Fruit fly (Drosophila melanogaster) whole organism, embryonic: ENCODE data around the gene CG9782.
A peak's percentile ranks its signal among the peaks of the same experiment; 100 is the strongest.

Source experiments
- Abd-B ChIP-seq: fragments of 200-800 bp; sonication (Bioruptor generic); optimal IDR thresholded peaks from 2 replicates; lab custom pipeline; 2018; ENCODE audit warnings: missing biosample characterization, mild to moderate bottlenecking, missing genetic modification characterization, moderate library complexity
- Aef1 ChIP-seq: fragments of 200-800 bp; sonication (Bioruptor generic); IDR thresholded peaks from 3 replicates; pipeline ENCODE4 v1.3.6; 2022; ENCODE audit warnings: missing biosample characterization, missing genetic modification characterization
- CG10431 ChIP-seq: fragments of 200-800 bp; sonication (Bioruptor generic); optimal IDR thresholded peaks from 3 replicates; lab custom pipeline; 2018; ENCODE audit warnings: missing biosample characterization, mild to moderate bottlenecking, missing genetic modification characterization
- CG11085 ChIP-seq: fragments of 200-800 bp; sonication (Bioruptor generic); IDR thresholded peaks from 2 replicates; pipeline ENCODE4 v1.3.6; 2022; ENCODE audit warnings: missing biosample characterization, missing genetic modification characterization
- CG11398 ChIP-seq: fragments of 200-800 bp; sonication (Bioruptor generic); optimal IDR thresholded peaks from 2 replicates; lab custom pipeline; 2016; ENCODE audit warnings: missing biosample characterization, missing genetic modification characterization
- CG12071 ChIP-seq: fragments of 200-800 bp; sonication (Bioruptor generic); optimal IDR thresholded peaks from 3 replicates; lab custom pipeline; 2018; ENCODE audit warnings: missing biosample characterization, mild to moderate bottlenecking, missing genetic modification characterization
- CG13296 ChIP-seq: fragments of 200-800 bp; sonication (Bioruptor generic); optimal IDR thresholded peaks from 3 replicates; lab custom pipeline; 2018; ENCODE audit warnings: missing biosample characterization, mild to moderate bottlenecking, missing genetic modification characterization
- CG13775 ChIP-seq: fragments of 200-800 bp; sonication (Bioruptor generic); optimal IDR thresholded peaks from 3 replicates; lab custom pipeline; 2017; ENCODE audit warnings: missing biosample characterization, mild to moderate bottlenecking, missing genetic modification characterization
- CG1602 ChIP-seq: fragments of 200-800 bp; sonication (Bioruptor generic); optimal IDR thresholded peaks from 3 replicates; lab custom pipeline; 2016; ENCODE audit warnings: missing biosample characterization, missing genetic modification characterization
- CG2116 ChIP-seq: fragments of 200-800 bp; sonication (Bioruptor generic); optimal IDR thresholded peaks from 3 replicates; lab custom pipeline; 2018; ENCODE audit warnings: missing biosample characterization, mild to moderate bottlenecking, missing genetic modification characterization
- CG2120 ChIP-seq: fragments of 200-800 bp; sonication (Bioruptor generic); optimal IDR thresholded peaks from 3 replicates; lab custom pipeline; 2016; ENCODE audit warnings: missing biosample characterization, missing genetic modification characterization
- CG2875 ChIP-seq: fragments of 200-800 bp; sonication (Bioruptor generic); optimal IDR thresholded peaks from 2 replicates; lab custom pipeline; 2017; ENCODE audit warnings: missing biosample characterization, mild to moderate bottlenecking, missing genetic modification characterization, missing genetic modification reagents
- CG34422 ChIP-seq: fragments of 200-800 bp; sonication (Bioruptor generic); IDR thresholded peaks from 3 replicates; pipeline ENCODE4 v1.3.6; 2022; ENCODE audit warnings: missing biosample characterization, missing genetic modification characterization
- CG4707 ChIP-seq: fragments of 200-800 bp; sonication (Bioruptor generic); optimal IDR thresholded peaks from 2 replicates; lab custom pipeline; 2018; ENCODE audit warnings: missing biosample characterization, mild to moderate bottlenecking, missing genetic modification characterization, moderate library complexity
- CG5953 ChIP-seq: fragments of 200-800 bp; sonication (Bioruptor generic); IDR thresholded peaks from 2 replicates; pipeline ENCODE4 v1.3.6; 2022; ENCODE audit warnings: missing biosample characterization, missing genetic modification characterization
- CG7271 ChIP-seq: fragments of 200-800 bp; sonication (Bioruptor generic); optimal IDR thresholded peaks from 2 replicates; lab custom pipeline; 2018; ENCODE audit warnings: missing biosample characterization, mild to moderate bottlenecking, missing genetic modification characterization, moderate library complexity
- CG7963 ChIP-seq: fragments of 200-800 bp; sonication (Bioruptor generic); IDR thresholded peaks from 3 replicates; pipeline ENCODE4 v1.3.6; 2022; ENCODE audit warnings: missing biosample characterization, missing genetic modification characterization; ENCODE audit not compliant: partially characterized antibody
- CG8089 ChIP-seq: fragments of 200-800 bp; sonication (Bioruptor generic); optimal IDR thresholded peaks from 3 replicates; lab custom pipeline; 2016; ENCODE audit warnings: missing biosample characterization, missing genetic modification characterization
- CG9797 ChIP-seq: fragments of 200-800 bp; sonication (Bioruptor generic); optimal IDR thresholded peaks from 3 replicates; lab custom pipeline; 2018; ENCODE audit warnings: missing biosample characterization, mild to moderate bottlenecking, missing genetic modification characterization
- CG9817 ChIP-seq: fragments of 200-800 bp; sonication (Bioruptor generic); optimal IDR thresholded peaks from 2 replicates; lab custom pipeline; 2018; ENCODE audit warnings: missing biosample characterization, mild to moderate bottlenecking, missing genetic modification characterization, moderate library complexity
- Dek ChIP-seq: fragments of 200-800 bp; sonication (Bioruptor generic); optimal IDR thresholded peaks from 3 replicates; lab custom pipeline; 2019; ENCODE audit warnings: missing biosample characterization, mild to moderate bottlenecking, missing genetic modification characterization, moderate library complexity
- Doc3 ChIP-seq: fragments of 200-800 bp; sonication (Bioruptor generic); IDR thresholded peaks from 3 replicates; pipeline ENCODE4 v1.3.6; 2022; ENCODE audit warnings: missing biosample characterization, missing genetic modification characterization; ENCODE audit not compliant: partially characterized antibody
- Ets65A ChIP-seq: fragments of 200-800 bp; sonication (Bioruptor generic); peaks from one replicate; lab custom pipeline; 2016; ENCODE audit warnings: missing biosample characterization, missing genetic modification characterization
- HmgD ChIP-seq: fragments of 200-800 bp; sonication (Bioruptor generic); optimal IDR thresholded peaks from 3 replicates; lab custom pipeline; 2016; ENCODE audit warnings: missing biosample characterization, missing genetic modification characterization
- Lim3 ChIP-seq: fragments of 200-800 bp; sonication (Bioruptor generic); IDR thresholded peaks from 2 replicates; pipeline ENCODE4 v1.3.6; 2022; ENCODE audit warnings: missing biosample characterization, missing genetic modification characterization
- MBD-R2 ChIP-seq: fragments of 200-800 bp; sonication (Bioruptor generic); IDR thresholded peaks from 2 replicates; pipeline ENCODE4 v1.3.6; 2022; ENCODE audit warnings: missing biosample characterization, missing genetic modification characterization
- Max ChIP-seq: fragments of 200-800 bp; sonication (Bioruptor generic); optimal IDR thresholded peaks from 2 replicates; lab custom pipeline; 2016; ENCODE audit warnings: missing biosample characterization, mild to moderate bottlenecking, missing genetic modification characterization
- Nf-YC ChIP-seq: fragments of 200-800 bp; optimal IDR thresholded peaks from 3 replicates; lab custom pipeline; 2019; ENCODE audit warnings: missing biosample characterization, mild to moderate bottlenecking, missing genetic modification characterization, moderate library complexity
- Ptx1 ChIP-seq: fragments of 200-800 bp; sonication (Bioruptor generic); IDR thresholded peaks from 2 replicates; pipeline ENCODE4 v1.3.6; 2022; ENCODE audit warnings: missing biosample characterization, missing genetic modification characterization
- Scr ChIP-seq: fragments of 200-800 bp; sonication (Bioruptor generic); IDR thresholded peaks from 2 replicates; pipeline ENCODE4 v1.3.6; 2022; ENCODE audit warnings: missing biosample characterization, missing genetic modification characterization; ENCODE audit not compliant: partially characterized antibody
- Sox102F ChIP-seq: fragments of 200-800 bp; sonication (Bioruptor generic); optimal IDR thresholded peaks from 2 replicates; lab custom pipeline; 2018; ENCODE audit warnings: missing biosample characterization, mild to moderate bottlenecking, missing genetic modification characterization, moderate library complexity
- Trl ChIP-seq, 3 experiments: fragments of >200 bp in 2 of 3; fragments of 200-800 bp in 1 of 3; sonication (Bioruptor generic) in 1 of 3; optimal IDR thresholded peaks; 2 replicates in 1 of 3; 3 replicates in 2 of 3; lab custom pipeline; 2016 to 2017; ENCODE audit warnings: missing biosample characterization in 1 of 3, missing genetic modification characterization in 1 of 3
- Usf ChIP-seq: fragments of 200-800 bp; sonication (Bioruptor generic); optimal IDR thresholded peaks from 2 replicates; lab custom pipeline; 2017; ENCODE audit warnings: missing genotype, missing biosample characterization, missing genetic modification characterization
- ash1 ChIP-seq: fragments of 200-800 bp; sonication (Bioruptor generic); optimal IDR thresholded peaks from 2 replicates; lab custom pipeline; 2018; ENCODE audit warnings: missing biosample characterization, mild to moderate bottlenecking, missing genetic modification characterization
- bowl ChIP-seq: fragments of 200-800 bp; sonication (Bioruptor generic); IDR thresholded peaks from 2 replicates; pipeline ENCODE4 v1.3.6; 2022; ENCODE audit warnings: missing biosample characterization, missing genetic modification characterization
- br ChIP-seq: fragments of >200 bp; optimal IDR thresholded peaks from 2 replicates; lab custom pipeline; 2017
- ci ChIP-seq: fragments of 200-800 bp; sonication (Bioruptor generic); IDR thresholded peaks from 3 replicates; pipeline ENCODE4 v1.3.6; 2022; ENCODE audit warnings: missing biosample characterization, missing genetic modification characterization
- dm ChIP-seq: fragments of 200-800 bp; sonication (Bioruptor generic); optimal IDR thresholded peaks from 3 replicates; lab custom pipeline; 2016; ENCODE audit warnings: missing biosample characterization, missing genetic modification characterization
- emc ChIP-seq: fragments of 200-800 bp; sonication (Bioruptor generic); optimal IDR thresholded peaks from 2 replicates; lab custom pipeline; 2016; ENCODE audit warnings: missing biosample characterization, missing genetic modification characterization
- gt ChIP-seq: fragments of 200-800 bp; sonication (Bioruptor generic); IDR thresholded peaks from 2 replicates; pipeline ENCODE4 v1.3.6; 2022; ENCODE audit warnings: missing biosample characterization, missing genetic modification characterization
- jing ChIP-seq: fragments of 200-800 bp; sonication (Bioruptor generic); optimal IDR thresholded peaks from 2 replicates; lab custom pipeline; 2018; ENCODE audit warnings: missing biosample characterization, mild to moderate bottlenecking, missing genetic modification characterization
- luna ChIP-seq: fragments of 200-800 bp; sonication (Bioruptor generic); optimal IDR thresholded peaks from 2 replicates; lab custom pipeline; 2016; ENCODE audit warnings: missing biosample characterization, missing genetic modification characterization
- nerfin-2 ChIP-seq: fragments of 200-800 bp; sonication (Bioruptor generic); IDR thresholded peaks from 2 replicates; pipeline ENCODE4 v1.3.6; 2022; ENCODE audit warnings: missing biosample characterization, missing genetic modification characterization; ENCODE audit not compliant: partially characterized antibody
- odd ChIP-seq: fragments of 200-800 bp; sonication (Bioruptor generic); optimal IDR thresholded peaks from 2 replicates; lab custom pipeline; 2017; ENCODE audit warnings: missing biosample characterization, mild to moderate bottlenecking, missing genetic modification characterization
- slp2 ChIP-seq: fragments of 200-800 bp; sonication (Bioruptor generic); optimal IDR thresholded peaks from 2 replicates; lab custom pipeline; 2016; ENCODE audit warnings: missing biosample characterization, missing genetic modification characterization
- unpg ChIP-seq: fragments of 200-800 bp; sonication (Bioruptor generic); optimal IDR thresholded peaks from 3 replicates; lab custom pipeline; 2018; ENCODE audit warnings: missing biosample characterization, mild to moderate bottlenecking, missing genetic modification characterization, moderate library complexity
- wek ChIP-seq: fragments of 200-800 bp; sonication (Bioruptor generic); optimal IDR thresholded peaks from 3 replicates; lab custom pipeline; 2018; ENCODE audit warnings: missing biosample characterization, mild to moderate bottlenecking, missing genetic modification characterization, moderate library complexity
- wor ChIP-seq: fragments of 200-800 bp; sonication (Bioruptor generic); IDR thresholded peaks from 2 replicates; pipeline ENCODE4 v1.3.6; 2022; ENCODE audit warnings: missing biosample characterization, missing genetic modification characterization
- zen ChIP-seq: fragments of 200-800 bp; sonication (Bioruptor generic); optimal IDR thresholded peaks from 3 replicates; lab custom pipeline; 2018; ENCODE audit warnings: missing biosample characterization, mild to moderate bottlenecking, missing genetic modification characterization, moderate library complexity
- zf30C ChIP-seq: fragments of 200-800 bp; sonication (Bioruptor generic); optimal IDR thresholded peaks from 3 replicates; lab custom pipeline; 2018; ENCODE audit warnings: missing biosample characterization, mild to moderate bottlenecking, missing genetic modification characterization

Gene CG9782

DNA sequence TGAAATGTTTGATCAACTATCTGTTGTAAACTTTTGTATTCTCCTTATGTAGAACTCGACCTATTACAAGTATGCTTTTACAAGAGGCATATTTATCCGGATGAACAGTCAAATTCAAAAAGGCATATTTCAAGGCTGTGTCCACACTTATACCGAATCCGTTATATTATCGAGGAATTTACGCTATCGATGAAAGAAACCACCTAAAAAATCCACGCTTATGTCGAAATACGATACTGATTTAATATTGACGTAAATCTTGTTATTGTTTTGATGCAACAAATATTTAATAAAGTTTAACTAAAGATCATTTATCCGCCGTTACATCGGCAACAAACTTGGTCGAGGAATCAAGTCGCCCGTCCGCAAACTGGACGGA lies 33.7 kb downstream of the CG9782 start, which contains the start of gene CG13014 (continued):
- TF ChIP-seq Trl (optimal IDR thresholded peaks at IDR 0.05; lab: Kevin White, UChicago) (no peak), Trl (GFP tag; optimal IDR thresholded peaks at IDR 0.05; lab: Kevin White, UChicago) (no peak), CG2116 (GFP tag; lab: Kevin White, UChicago) (peak; percentile 21), CG13296 (no peak), CG12071 (GFP tag; lab: Kevin White, UChicago) (no peak), jing (no peak), CG8089 (GFP tag; lab: Kevin White, UChicago) (no peak), br (no peak), Doc3 (GFP tag; lab: Robert Waterston, UW) (no peak), Scr (no peak; the same call in 1 of the 2 replicates), CG9817 (tag; lab: Kevin White, UChicago) (no peak), Usf (no peak)

DNA sequence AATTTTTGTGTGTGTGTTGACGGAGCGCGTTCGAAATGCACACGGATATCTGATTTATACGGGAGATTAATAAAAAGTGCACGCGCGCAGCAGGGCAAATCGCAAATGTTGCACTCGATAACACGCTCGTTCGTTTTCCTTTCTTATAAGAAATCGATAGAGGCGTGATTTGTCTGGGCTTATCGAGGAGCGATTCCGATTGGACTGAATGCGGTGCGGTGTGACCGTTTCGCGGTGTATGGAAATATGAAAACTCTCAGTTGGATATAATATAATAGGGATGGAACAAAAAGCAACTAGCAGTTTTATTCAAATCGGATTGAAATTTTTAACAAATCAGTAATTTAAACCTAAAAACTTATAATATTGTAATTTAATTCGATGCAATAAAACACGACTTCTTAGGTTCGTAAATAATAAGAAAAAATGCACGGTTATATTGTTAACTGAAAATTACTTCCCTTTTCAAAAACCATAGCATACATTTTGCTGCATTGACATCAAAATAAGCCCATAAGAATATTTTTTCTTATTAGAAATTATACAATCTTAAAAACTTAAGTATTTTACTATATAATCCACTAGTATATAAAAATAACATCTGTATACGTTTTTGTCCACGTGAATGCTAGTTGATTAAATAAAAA lies 34.2 kb downstream of the CG9782 start, which contains the start of gene CanA-14F:
Gene CanA-14F (minus strand): TSS at position 152 of the 647 bp plus-strand sequence.
- TF ChIP-seq CG2120 (peak; percentile 21), CG5953 (no peak), Nf-YC (tag; lab: Kevin White, UChicago) (peak; percentile 14), Aef1 (GFP tag; lab: Robert Waterston, UW) (no peak), zf30C (GFP tag; lab: Kevin White, UChicago) (no peak), wor (GFP tag; lab: Robert Waterston, UW) (no peak), CG7963 (GFP tag; lab: Robert Waterston, UW) (0 out of 3 replicates have a peak, but pooled peaks have one; percentile 25), CG7271 (tag; lab: Kevin White, UChicago) (no peak), CG2875 (GFP tag; lab: Kevin White, UChicago) (no peak), Sox102F (GFP tag; lab: Kevin White, UChicago) (no peak), emc (GFP tag; lab: Kevin White, UChicago) (no peak), ash1 (GFP tag; lab: Kevin White, UChicago) (no peak), dm (GFP tag; lab: Kevin White, UChicago) (no peak), slp2 (GFP tag; lab: Kevin White, UChicago) (no peak), wek (GFP tag; lab: Kevin White, UChicago) (no peak), odd (no peak), MBD-R2 (GFP tag; lab: Robert Waterston, UW) (peak; percentile 28; the same call in 1 of the 2 replicates), CG2116 (GFP tag; lab: Kevin White, UChicago) (peak; percentile 41), Ets65A (peak; percentile 68), CG1602 (GFP tag; lab: Kevin White, UChicago) (no peak), Max (GFP tag; lab: Kevin White, UChicago) (no peak), bowl (GFP tag; lab: Robert Waterston, UW) (no peak), Ptx1 (GFP tag; lab: Robert Waterston, UW) (no peak), unpg (GFP tag; lab: Kevin White, UChicago) (no peak), CG10431 (GFP tag; lab: Kevin White, UChicago) (no peak), CG11398 (GFP tag; lab: Kevin White, UChicago) (no peak), gt (GFP tag; lab: Robert Waterston, UW) (no peak), nerfin-2 (GFP tag; lab: Robert Waterston, UW) (peak; percentile 61), Abd-B (GFP tag; lab: Kevin White, UChicago) (no peak), CG4707 (no peak), luna (GFP tag; lab: Kevin White, UChicago) (no peak), CG13775 (GFP tag; lab: Kevin White, UChicago) (no peak), CG34422 (GFP tag; lab: Robert Waterston, UW) (no peak), Lim3 (GFP tag; lab: Robert Waterston, UW) (no peak), ci (no peak), Dek (tag; lab: Kevin White, UChicago) (peak; percentile 5), CG9797 (GFP tag; lab: Kevin White, UChicago) (peak; percentile 48), HmgD (no peak), CG11085 (GFP tag; lab: Robert Waterston, UW) (no peak), zen (no peak)
